Fruit fly (Drosophila melanogaster) whole organism, embryonic: Measurements from ENCODE around the gene CG6012.
A peak's percentile ranks its signal among the peaks of the same experiment; 100 is the strongest.

ENCODE experiments used
- Atf3 ChIP-seq: fragments of 200-800 bp; sonication (Bioruptor generic); optimal IDR thresholded peaks from 3 replicates; lab custom pipeline; 2016; ENCODE audit warnings: missing biosample characterization, missing genetic modification characterization
- CG10654 ChIP-seq: fragments of 200-800 bp; sonication (Bioruptor generic); optimal IDR thresholded peaks from 2 replicates; lab custom pipeline; 2016; ENCODE audit warnings: missing biosample characterization, missing genetic modification characterization
- CG11456 ChIP-seq: fragments of 200-800 bp; sonication (Bioruptor generic); IDR thresholded peaks from 3 replicates; pipeline ENCODE4 v1.3.6; 2022; ENCODE audit warnings: missing biosample characterization, missing genetic modification characterization
- CG11696 ChIP-seq: fragments of 200-800 bp; sonication (Bioruptor generic); IDR thresholded peaks from 2 replicates; pipeline ENCODE4 v1.3.6; 2022; ENCODE audit warnings: missing biosample characterization, missing genetic modification characterization
- CG12155 ChIP-seq: fragments of 200-800 bp; sonication (Bioruptor generic); optimal IDR thresholded peaks from 3 replicates; lab custom pipeline; 2016; ENCODE audit warnings: missing biosample characterization, missing genetic modification characterization
- CG12219 ChIP-seq: fragments of 200-800 bp; sonication (Bioruptor generic); optimal IDR thresholded peaks from 3 replicates; lab custom pipeline; 2018; ENCODE audit warnings: missing biosample characterization, mild to moderate bottlenecking, missing genetic modification characterization
- CG13894 ChIP-seq: fragments of 200-800 bp; sonication (Bioruptor generic); optimal IDR thresholded peaks from 3 replicates; lab custom pipeline; 2018; ENCODE audit warnings: missing biosample characterization, mild to moderate bottlenecking, missing genetic modification characterization, moderate library complexity
- CG15269 ChIP-seq: fragments of 200-800 bp; sonication (Bioruptor generic); optimal IDR thresholded peaks from 2 replicates; lab custom pipeline; 2018; ENCODE audit warnings: missing biosample characterization, mild to moderate bottlenecking, missing genetic modification characterization, moderate library complexity
- CG15601 ChIP-seq: fragments of 200-800 bp; sonication (Bioruptor generic); optimal IDR thresholded peaks from 3 replicates; lab custom pipeline; 2019; ENCODE audit warnings: missing biosample characterization, mild to moderate bottlenecking, missing genetic modification characterization, moderate library complexity
- CG2129 ChIP-seq: fragments of 200-800 bp; sonication (Bioruptor generic); IDR thresholded peaks from 2 replicates; pipeline ENCODE4 v1.3.6; 2022; ENCODE audit warnings: missing biosample characterization, missing genetic modification characterization; ENCODE audit not compliant: partially characterized antibody
- CG2199 ChIP-seq: fragments of 200-800 bp; sonication (Bioruptor generic); IDR thresholded peaks from 3 replicates; pipeline ENCODE4 v1.3.6; 2022; ENCODE audit warnings: missing biosample characterization, missing genetic modification characterization
- CG2875 ChIP-seq: fragments of 200-800 bp; sonication (Bioruptor generic); optimal IDR thresholded peaks from 2 replicates; lab custom pipeline; 2017; ENCODE audit warnings: missing biosample characterization, mild to moderate bottlenecking, missing genetic modification characterization, missing genetic modification reagents
- CG30431 ChIP-seq: fragments of 200-800 bp; sonication (Bioruptor generic); optimal IDR thresholded peaks from 2 replicates; lab custom pipeline; 2017; ENCODE audit warnings: missing biosample characterization, missing genetic modification characterization
- CG31365 ChIP-seq: fragments of 200-800 bp; sonication (Bioruptor generic); optimal IDR thresholded peaks from 2 replicates; lab custom pipeline; 2018; ENCODE audit warnings: missing biosample characterization, mild to moderate bottlenecking, missing genetic modification characterization
- CG32532 ChIP-seq: fragments of 200-800 bp; sonication (Bioruptor generic); IDR thresholded peaks from 2 replicates; pipeline ENCODE4 v1.3.6; 2022; ENCODE audit warnings: missing biosample characterization, missing genetic modification characterization
- CG3281 ChIP-seq: fragments of 200-800 bp; sonication (Bioruptor generic); optimal IDR thresholded peaks from 3 replicates; lab custom pipeline; 2017; ENCODE audit warnings: missing biosample characterization, mild to moderate bottlenecking, missing genetic modification characterization
- CG33213 ChIP-seq: fragments of 200-800 bp; sonication (Bioruptor generic); optimal IDR thresholded peaks from 3 replicates; lab custom pipeline; 2016; ENCODE audit warnings: missing biosample characterization, missing genetic modification characterization
- CG4360 ChIP-seq: fragments of 200-800 bp; sonication (Bioruptor generic); IDR thresholded peaks from 2 replicates; pipeline ENCODE4 v1.3.6; 2022; ENCODE audit warnings: missing biosample characterization, missing genetic modification characterization
- CG4854 ChIP-seq: fragments of 200-800 bp; sonication (Bioruptor generic); optimal IDR thresholded peaks from 2 replicates; lab custom pipeline; 2016; ENCODE audit warnings: missing biosample characterization, missing genetic modification characterization, inconsistent platforms
- CG6175 ChIP-seq: fragments of 200-800 bp; sonication (Bioruptor generic); IDR thresholded peaks from 3 replicates; pipeline ENCODE4 v1.3.6; 2022; ENCODE audit warnings: missing biosample characterization, missing genetic modification characterization
- CG6272 ChIP-seq: fragments of 200-800 bp; sonication (Bioruptor generic); IDR thresholded peaks from 2 replicates; pipeline ENCODE4 v1.3.6; 2022; ENCODE audit warnings: missing biosample characterization, missing genetic modification characterization
- CG6765 ChIP-seq: fragments of 200-800 bp; sonication (Bioruptor generic); optimal IDR thresholded peaks from 3 replicates; lab custom pipeline; 2017; ENCODE audit warnings: missing biosample characterization, mild to moderate bottlenecking, missing genetic modification characterization
- CG7372 ChIP-seq: fragments of 200-800 bp; sonication (Bioruptor generic); IDR thresholded peaks from 2 replicates; pipeline ENCODE4 v1.3.6; 2022; ENCODE audit warnings: missing biosample characterization, missing genetic modification characterization
- CG7745 ChIP-seq: fragments of 200-800 bp; sonication (Bioruptor generic); optimal IDR thresholded peaks from 2 replicates; lab custom pipeline; 2018; ENCODE audit warnings: missing biosample characterization, mild to moderate bottlenecking, missing genetic modification characterization, moderate library complexity
- CG8388 ChIP-seq: fragments of 200-800 bp; sonication (Bioruptor generic); optimal IDR thresholded peaks from 2 replicates; lab custom pipeline; 2019; ENCODE audit warnings: missing biosample characterization, mild to moderate bottlenecking, missing genetic modification characterization, moderate library complexity
- Camta ChIP-seq: fragments of 200-800 bp; sonication (Bioruptor generic); optimal IDR thresholded peaks from 2 replicates; lab custom pipeline; 2016; ENCODE audit warnings: missing biosample characterization, missing genetic modification characterization
- Deaf1 ChIP-seq: fragments of 200-800 bp; optimal IDR thresholded peaks from 3 replicates; lab custom pipeline; 2019; ENCODE audit warnings: missing biosample characterization, mild to moderate bottlenecking, missing genetic modification characterization, moderate library complexity
- Doc2 ChIP-seq: fragments of 200-800 bp; sonication (Bioruptor generic); IDR thresholded peaks from 2 replicates; pipeline ENCODE4 v1.3.6; 2022; ENCODE audit warnings: missing biosample characterization, missing genetic modification characterization
- E2f2 ChIP-seq: fragments of 200-800 bp; sonication (Bioruptor generic); IDR thresholded peaks from 2 replicates; pipeline ENCODE4 v1.3.6; 2022; ENCODE audit warnings: missing biosample characterization, missing genetic modification characterization
- Hey ChIP-seq: fragments of 200-800 bp; sonication (Bioruptor generic); optimal IDR thresholded peaks from 3 replicates; lab custom pipeline; 2018; ENCODE audit warnings: missing biosample characterization, mild to moderate bottlenecking, missing genetic modification characterization
- Hr3 ChIP-seq: fragments of 200-800 bp; sonication (Bioruptor generic); optimal IDR thresholded peaks from 3 replicates; lab custom pipeline; 2016; ENCODE audit warnings: missing biosample characterization, missing genetic modification characterization
- Jarid2 ChIP-seq: fragments of 200-800 bp; sonication (Bioruptor generic); optimal IDR thresholded peaks from 3 replicates; lab custom pipeline; 2017; ENCODE audit warnings: mild to moderate bottlenecking, missing biosample characterization, missing genetic modification reagents, missing genetic modification characterization
- Kr ChIP-seq: fragments of 200-800 bp; sonication (Bioruptor generic); optimal IDR thresholded peaks from 2 replicates; lab custom pipeline; 2017; ENCODE audit warnings: missing biosample characterization, mild to moderate bottlenecking, missing genetic modification characterization
- MESR4 ChIP-seq: fragments of 200-800 bp; sonication (Bioruptor generic); optimal IDR thresholded peaks from 2 replicates; lab custom pipeline; 2018; ENCODE audit warnings: missing biosample characterization, mild to moderate bottlenecking, missing genetic modification characterization, moderate library complexity
- Opbp ChIP-seq: fragments of 200-800 bp; sonication (Bioruptor generic); IDR thresholded peaks from 3 replicates; pipeline ENCODE4 v1.3.6; 2022; ENCODE audit warnings: missing biosample characterization, missing genetic modification characterization; ENCODE audit not compliant: partially characterized antibody
- Xbp1 ChIP-seq: fragments of 200-800 bp; sonication (Bioruptor generic); optimal IDR thresholded peaks from 3 replicates; lab custom pipeline; 2016; ENCODE audit warnings: missing biosample characterization, mild to moderate bottlenecking, missing genetic modification characterization
- esg ChIP-seq: fragments of 200-800 bp; sonication (Bioruptor generic); conservative IDR thresholded peaks from 2 replicates; pipeline ENCODE4 v1.3.6; 2022; ENCODE audit warnings: missing biosample characterization, missing genetic modification characterization
- fd3F ChIP-seq: fragments of 200-800 bp; sonication (Bioruptor generic); optimal IDR thresholded peaks from 2 replicates; lab custom pipeline; 2018; ENCODE audit warnings: missing biosample characterization, mild to moderate bottlenecking, missing genetic modification characterization, moderate library complexity
- fu2 ChIP-seq: fragments of 200-800 bp; sonication (Bioruptor generic); optimal IDR thresholded peaks from 2 replicates; lab custom pipeline; 2016; ENCODE audit warnings: missing biosample characterization, missing genetic modification characterization
- gsb ChIP-seq: fragments of 200-800 bp; sonication (Bioruptor generic); IDR thresholded peaks from 2 replicates; pipeline ENCODE4 v1.3.6; 2022; ENCODE audit warnings: missing biosample characterization, missing genetic modification characterization
- hb ChIP-seq: fragments of 200-800 bp; sonication (Bioruptor generic); IDR thresholded peaks from 3 replicates; pipeline ENCODE4 v1.3.6; 2022; ENCODE audit warnings: missing biosample characterization, missing genetic modification characterization; ENCODE audit not compliant: partially characterized antibody
- lab ChIP-seq: fragments of 200-800 bp; sonication (Bioruptor generic); optimal IDR thresholded peaks from 3 replicates; lab custom pipeline; 2017; ENCODE audit warnings: missing biosample characterization, missing genetic modification characterization, mild to moderate bottlenecking, moderate library complexity, missing genetic modification reagents
- lilli ChIP-seq: fragments of 200-800 bp; sonication (Bioruptor generic); optimal IDR thresholded peaks from 3 replicates; lab custom pipeline; 2016; ENCODE audit warnings: missing biosample characterization, missing genetic modification characterization
- maf-S ChIP-seq: fragments of 200-800 bp; sonication (Bioruptor generic); optimal IDR thresholded peaks from 2 replicates; lab custom pipeline; 2016; ENCODE audit warnings: missing biosample characterization, missing genetic modification characterization
- mam ChIP-seq: fragments of 200-800 bp; sonication (Bioruptor generic); optimal IDR thresholded peaks from 3 replicates; lab custom pipeline; 2016; ENCODE audit warnings: missing biosample characterization, missing genetic modification characterization
- psq ChIP-seq: fragments of 200-800 bp; sonication (Bioruptor generic); optimal IDR thresholded peaks from 2 replicates; lab custom pipeline; 2017; ENCODE audit warnings: missing biosample characterization, missing genetic modification characterization
- pzg ChIP-seq: fragments of 200-800 bp; sonication (Bioruptor generic); optimal IDR thresholded peaks from 3 replicates; lab custom pipeline; 2018; ENCODE audit warnings: missing biosample characterization, mild to moderate bottlenecking, missing genetic modification characterization, moderate library complexity
- repo ChIP-seq: fragments of 200-800 bp; sonication (Bioruptor generic); optimal IDR thresholded peaks from 2 replicates; lab custom pipeline; 2016; ENCODE audit warnings: missing biosample characterization, missing genetic modification characterization
- tgo ChIP-seq: fragments of 200-800 bp; sonication (Bioruptor generic); IDR thresholded peaks from 3 replicates; pipeline ENCODE4 v1.3.6; 2022; ENCODE audit warnings: missing biosample characterization, missing genetic modification characterization
- tup ChIP-seq: fragments of 200-800 bp; sonication (Bioruptor generic); optimal IDR thresholded peaks from 2 replicates; lab custom pipeline; 2016; ENCODE audit warnings: missing biosample characterization, mild to moderate bottlenecking, missing genetic modification characterization, moderate library complexity
- vfl ChIP-seq: fragments of 200-800 bp; sonication (Bioruptor generic); optimal IDR thresholded peaks from 2 replicates; lab custom pipeline; 2016; ENCODE audit warnings: missing biosample characterization, missing genetic modification characterization
- zfh1 ChIP-seq: fragments of 200-800 bp; sonication (Bioruptor generic); IDR thresholded peaks from 3 replicates; pipeline ENCODE4 v1.3.6; 2022; ENCODE audit warnings: missing biosample characterization, missing genetic modification characterization

The CG6012 gene

dm6 chr2L:16886459-16886858, 25.2 kb upstream of the CG6012 start:
- TF ChIP-seq MESR4 (GFP tag; lab: Kevin White, UChicago) (no peak), CG6175 (GFP tag; lab: Robert Waterston, UW) (no peak), CG31365 (no peak), CG6272 (GFP tag; lab: Robert Waterston, UW) (no peak), CG12219 (GFP tag; lab: Kevin White, UChicago) (no peak), CG4360 (GFP tag; lab: Robert Waterston, UW) (no peak), Hey (tag; lab: Kevin White, UChicago) (no peak), CG13894 (tag; lab: Kevin White, UChicago) (no peak), repo (GFP tag; lab: Kevin White, UChicago) (no peak), CG2199 (GFP tag; lab: Robert Waterston, UW) (peak; percentile 92; the same call in 2 of the 3 replicates), CG32532 (GFP tag; lab: Robert Waterston, UW) (no peak), lilli (GFP tag; lab: Kevin White, UChicago) (no peak), CG7372 (GFP tag; lab: Robert Waterston, UW) (no peak), CG6765 (GFP tag; lab: Kevin White, UChicago) (no peak), CG15601 (tag; lab: Kevin White, UChicago) (no peak), E2f2 (0 out of 2 replicates have a peak, but pooled peaks have one; percentile 19), CG12155 (GFP tag; lab: Kevin White, UChicago) (no peak), Opbp (GFP tag; lab: Robert Waterston, UW) (no peak), CG2129 (GFP tag; lab: Robert Waterston, UW) (no peak), Doc2 (no peak), fd3F (GFP tag; lab: Kevin White, UChicago) (no peak), CG11696 (GFP tag; lab: Robert Waterston, UW) (no peak), CG30431 (no peak), pzg (GFP tag; lab: Kevin White, UChicago) (no peak), psq (GFP tag; lab: Kevin White, UChicago) (no peak), gsb (GFP tag; lab: Robert Waterston, UW) (no peak), CG11456 (no peak), CG10654 (GFP tag; lab: Kevin White, UChicago) (no peak), CG2875 (no peak), esg (GFP tag; lab: Robert Waterston, UW) (no peak), Atf3 (GFP tag; lab: Kevin White, UChicago) (no peak), maf-S (GFP tag; lab: Kevin White, UChicago) (no peak), CG7745 (no peak), CG3281 (GFP tag; lab: Kevin White, UChicago) (no peak), CG4854 (GFP tag; lab: Kevin White, UChicago) (no peak), tup (GFP tag; lab: Kevin White, UChicago) (no peak), lab (GFP tag; lab: Kevin White, UChicago) (peak; percentile 15), CG15269 (tag; lab: Kevin White, UChicago) (no peak), mam (GFP tag; lab: Kevin White, UChicago) (no peak), vfl (GFP tag; lab: Kevin White, UChicago) (no peak), fu2 (GFP tag; lab: Kevin White, UChicago) (no peak), Xbp1 (no peak), CG8388 (GFP tag; lab: Kevin White, UChicago) (no peak), Kr (GFP tag; lab: Kevin White, UChicago) (no peak), Deaf1 (tag; lab: Kevin White, UChicago) (peak; percentile 22), Hr3 (GFP tag; lab: Kevin White, UChicago) (no peak), CG33213 (GFP tag; lab: Kevin White, UChicago) (no peak), tgo (no peak), zfh1 (GFP tag; lab: Robert Waterston, UW) (no peak), hb (GFP tag; lab: Robert Waterston, UW) (no peak), Camta (GFP tag; lab: Kevin White, UChicago) (no peak), Jarid2 (no peak)
